Worm (Caenorhabditis elegans) whole organism, L3 larva: Measurements from ENCODE around the gene F32D8.13.

Experiments
- ama-1 ChIP-seq: fragments of 150-350 bp; optimal IDR thresholded peaks from 2 replicates; lab custom pipeline; 2018
- ceh-16 ChIP-seq: sonication (generic microtip); optimal IDR thresholded peaks from 2 replicates; lab custom pipeline; 2017; ENCODE audit warnings: missing biosample characterization, missing genetic modification characterization
- ceh-28 ChIP-seq: fragments of 150-350 bp; optimal IDR thresholded peaks from 2 replicates; lab custom pipeline; 2014; ENCODE audit warnings: missing biosample characterization, missing genetic modification reagents, missing genetic modification characterization
- daf-12 ChIP-seq: fragments of 150-350 bp; optimal IDR thresholded peaks from 2 replicates; lab custom pipeline; 2014; ENCODE audit warnings: missing biosample characterization, missing genetic modification reagents, missing genetic modification characterization
- elt-1 ChIP-seq: fragments of 150-350 bp; optimal IDR thresholded peaks from 2 replicates; lab custom pipeline; 2014; ENCODE audit warnings: missing biosample characterization, missing genetic modification characterization
- eor-1 ChIP-seq, 2 experiments: fragments of 150-350 bp; optimal IDR thresholded peaks; 2 replicates each; lab custom pipeline; 2014 to 2018; ENCODE audit warnings: missing biosample characterization in 2 of 2, missing genetic modification characterization in 2 of 2
- fkh-10 ChIP-seq: sonication (generic microtip); optimal IDR thresholded peaks from 2 replicates; lab custom pipeline; 2017; ENCODE audit warnings: missing biosample characterization, missing genetic modification reagents, missing genetic modification characterization
- fos-1 ChIP-seq: fragments of 150-350 bp; optimal IDR thresholded peaks from 2 replicates; lab custom pipeline; 2014; ENCODE audit warnings: missing biosample characterization, missing genetic modification characterization
- nhr-237 ChIP-seq: fragments of 150-350 bp; optimal IDR thresholded peaks from 2 replicates; lab custom pipeline; 2014; ENCODE audit warnings: missing biosample characterization, missing genetic modification characterization
- nhr-77 ChIP-seq: fragments of 150-350 bp; optimal IDR thresholded peaks from 2 replicates; lab custom pipeline; 2014; ENCODE audit warnings: missing biosample characterization, missing genetic modification characterization
- pha-4 ChIP-seq: fragments of 150-350 bp; optimal IDR thresholded peaks from 2 replicates; lab custom pipeline; 2014; ENCODE audit warnings: missing biosample characterization, missing genetic modification reagents, missing genetic modification characterization
- pqm-1 ChIP-seq: fragments of 150-350 bp; optimal IDR thresholded peaks from 2 replicates; lab custom pipeline; 2017; ENCODE audit warnings: missing biosample characterization, missing genetic modification characterization, inconsistent platforms
- snpc-4 ChIP-seq: fragments of 150-350 bp; optimal IDR thresholded peaks from 2 replicates; lab custom pipeline; 2014; ENCODE audit warnings: missing biosample characterization, missing genetic modification characterization
- unc-39 ChIP-seq: sonication (generic microtip); optimal IDR thresholded peaks from 4 replicates; lab custom pipeline; 2017; ENCODE audit warnings: missing biosample characterization, missing genetic modification characterization

ce11 chrV:10909959-10910358 is 13.6 kb upstream of the F32D8.13 start:
- TF ChIP-seq ama-1 (lab: Kevin White, UChicago) (no peak), snpc-4 (no peak), nhr-77 (tag; lab: Kevin White, UChicago) (no peak), elt-1 (no peak), ceh-16 (no peak), eor-1 (tag; optimal IDR thresholded peaks at IDR 0.05; lab: Kevin White, UChicago) (no peak), ceh-28 (tag; lab: Kevin White, UChicago) (no peak), unc-39 (tag; lab: Kevin White, UChicago) (no peak), daf-12 (no peak), nhr-237 (tag; lab: Kevin White, UChicago) (no peak), fos-1 (tag; lab: Kevin White, UChicago) (no peak), pha-4 (no peak), pqm-1 (no peak), fkh-10 (GFP tag; lab: Kevin White, UChicago) (no peak)
